Worm (Caenorhabditis elegans) whole organism, L4 larva: ENCODE data around the gene spdl-1.

Source experiments
- F10B5.3 ChIP-seq: sonication (generic microtip); optimal IDR thresholded peaks from 2 replicates; lab custom pipeline; 2016; ENCODE audit warnings: mild to moderate bottlenecking, missing genetic modification characterization, missing compliant biosample characterization
- F26F4.8 ChIP-seq: fragments of 200-800 bp; sonication (Bioruptor generic); conservative IDR thresholded peaks from 2 replicates; pipeline ENCODE4 v1.3.6; 2022; ENCODE audit warnings: missing genetic modification characterization, missing compliant biosample characterization
- F37D6.2 ChIP-seq: sonication (generic microtip); optimal IDR thresholded peaks from 2 replicates; lab custom pipeline; 2016; ENCODE audit warnings: mild to moderate bottlenecking, missing genetic modification characterization, missing compliant biosample characterization
- F44E2.7 ChIP-seq: fragments of 200-800 bp; sonication (Bioruptor generic); IDR thresholded peaks from 2 replicates; pipeline ENCODE4 v2.1.2; 2022; ENCODE audit warnings: missing genetic modification characterization, missing compliant biosample characterization
- F49E8.2 ChIP-seq: sonication (generic microtip); optimal IDR thresholded peaks from 2 replicates; lab custom pipeline; 2016; ENCODE audit warnings: missing compliant biosample characterization, mild to moderate bottlenecking, missing genetic modification characterization, borderline replicate concordance
- T26A8.4 ChIP-seq: fragments of 200-800 bp; sonication (Bioruptor generic); IDR thresholded peaks from 2 replicates; pipeline ENCODE4 v1.3.6; 2022; ENCODE audit warnings: missing genetic modification characterization, missing compliant biosample characterization
- Y105C5A.15 ChIP-seq: fragments of 200-800 bp; sonication (Bioruptor generic); IDR thresholded peaks from 2 replicates; pipeline ENCODE4 v1.3.6; 2022; ENCODE audit warnings: missing genetic modification characterization, missing compliant biosample characterization
- Y75B8A.6 ChIP-seq: fragments of 200-800 bp; sonication (Bioruptor generic); IDR thresholded peaks from 2 replicates; pipeline ENCODE4 v1.3.6; 2022; ENCODE audit warnings: missing genetic modification reagents, missing genetic modification characterization, missing compliant biosample characterization
- ZK546.5 ChIP-seq, 2 experiments: sonication (generic microtip); optimal IDR thresholded peaks; 2 replicates each; lab custom pipeline; 2017; ENCODE audit warnings: missing biosample characterization in 2 of 2, missing genetic modification characterization in 2 of 2
- aha-1 ChIP-seq: fragments of 150-350 bp; peaks from one replicate; lab custom pipeline; 2014; ENCODE audit warnings: missing biosample characterization, missing genetic modification characterization
- aly-2 ChIP-seq: sonication (generic microtip); optimal IDR thresholded peaks from 2 replicates; lab custom pipeline; 2018; ENCODE audit warnings: missing biosample characterization, missing genetic modification characterization
- ama-1 ChIP-seq: fragments of 150-350 bp; optimal IDR thresholded peaks from 2 replicates; lab custom pipeline; 2014; ENCODE audit warnings: inconsistent platforms, mixed read lengths
- arid-1 ChIP-seq: fragments of 200-800 bp; sonication (Bioruptor generic); conservative IDR thresholded peaks from 2 replicates; pipeline ENCODE4 v1.3.6; 2022; ENCODE audit warnings: missing genetic modification reagents, missing genetic modification characterization, missing compliant biosample characterization
- attf-4 ChIP-seq: sonication (generic microtip); optimal IDR thresholded peaks from 3 replicates; lab custom pipeline; 2017; ENCODE audit warnings: missing biosample characterization, missing genetic modification characterization
- ceh-20 ChIP-seq: fragments of 200-800 bp; sonication (Bioruptor generic); IDR thresholded peaks from 2 replicates; pipeline ENCODE4 v1.3.6; 2022; ENCODE audit warnings: missing genetic modification reagents, missing genetic modification characterization, missing compliant biosample characterization
- ceh-32 ChIP-seq: sonication (generic microtip); optimal IDR thresholded peaks from 2 replicates; lab custom pipeline; 2016; ENCODE audit warnings: mild to moderate bottlenecking, missing genetic modification characterization, missing compliant biosample characterization; ENCODE audit not compliant: poor library complexity
- ceh-44 ChIP-seq: fragments of 200-800 bp; sonication (Bioruptor generic); IDR thresholded peaks from 2 replicates; pipeline ENCODE4 v1.3.6; 2022; ENCODE audit warnings: missing genetic modification reagents, missing genetic modification characterization, missing compliant biosample characterization
- ceh-62 ChIP-seq: sonication (generic microtip); optimal IDR thresholded peaks from 2 replicates; lab custom pipeline; 2017; ENCODE audit warnings: missing biosample characterization, missing genetic modification characterization
- ceh-82 ChIP-seq: sonication (generic microtip); optimal IDR thresholded peaks from 2 replicates; lab custom pipeline; 2017; ENCODE audit warnings: missing biosample characterization, missing genetic modification characterization
- ces-1 ChIP-seq: fragments of 150-350 bp; sonication (generic microtip); optimal IDR thresholded peaks from 4 replicates; lab custom pipeline; 2014; ENCODE audit warnings: missing biosample characterization, missing genetic modification reagents, missing genetic modification characterization
- cey-2 ChIP-seq: sonication (generic microtip); optimal IDR thresholded peaks from 3 replicates; lab custom pipeline; 2017; ENCODE audit warnings: missing genetic modification characterization, mild to moderate bottlenecking, missing compliant biosample characterization, antibody characterized with exemption, borderline replicate concordance; ENCODE audit not compliant: insufficient read depth
- ctbp-1 ChIP-seq: fragments of 200-800 bp; sonication (Bioruptor generic); IDR thresholded peaks from 2 replicates; pipeline ENCODE4 v1.3.6; 2022; ENCODE audit warnings: missing genetic modification reagents, missing genetic modification characterization, missing compliant biosample characterization
- daf-12 ChIP-seq: fragments of 150-350 bp; optimal IDR thresholded peaks from 2 replicates; lab custom pipeline; 2014; ENCODE audit warnings: missing biosample characterization, missing genetic modification reagents, missing genetic modification characterization
- daf-19 ChIP-seq: fragments of 200-800 bp; sonication (Bioruptor generic); conservative IDR thresholded peaks from 2 replicates; pipeline ENCODE4 v1.3.6; 2022; ENCODE audit warnings: missing genetic modification characterization, missing compliant biosample characterization
- dmd-6 ChIP-seq: fragments of 200-800 bp; sonication (Bioruptor generic); IDR thresholded peaks from 2 replicates; pipeline ENCODE4 v1.3.6; 2022; ENCODE audit warnings: missing genetic modification reagents, missing genetic modification characterization, missing compliant biosample characterization
- dmd-8 ChIP-seq: fragments of 200-800 bp; sonication (Bioruptor generic); IDR thresholded peaks from 2 replicates; pipeline ENCODE4 v1.3.6; 2022; ENCODE audit warnings: missing genetic modification characterization, missing compliant biosample characterization
- dpl-1 ChIP-seq: fragments of 150-350 bp; optimal IDR thresholded peaks from 2 replicates; lab custom pipeline; 2014; ENCODE audit warnings: missing biosample characterization, missing genetic modification reagents, missing genetic modification characterization
- fkh-10 ChIP-seq: fragments of 150-350 bp; optimal IDR thresholded peaks from 2 replicates; lab custom pipeline; 2014; ENCODE audit warnings: missing biosample characterization, missing genetic modification reagents, missing genetic modification characterization
- hlh-11 ChIP-seq: fragments of 200-800 bp; sonication (Bioruptor generic); optimal IDR thresholded peaks from 2 replicates; lab custom pipeline; 2018; ENCODE audit warnings: mild to moderate bottlenecking, missing genetic modification characterization, missing compliant biosample characterization
- hlh-30 ChIP-seq: sonication (generic microtip); optimal IDR thresholded peaks from 2 replicates; lab custom pipeline; 2017; ENCODE audit warnings: antibody characterized with exemption, mild to moderate bottlenecking, missing genetic modification characterization, missing compliant biosample characterization; ENCODE audit not compliant: insufficient read depth
- lim-7 ChIP-seq: fragments of 200-800 bp; sonication (Bioruptor generic); IDR thresholded peaks from 2 replicates; pipeline ENCODE4 v1.3.6; 2022; ENCODE audit warnings: missing genetic modification characterization, missing compliant biosample characterization
- lin-38 ChIP-seq: fragments of 200-800 bp; sonication (Bioruptor generic); IDR thresholded peaks from 2 replicates; pipeline ENCODE4 v1.3.6; 2022; ENCODE audit warnings: missing genetic modification reagents, missing genetic modification characterization, missing compliant biosample characterization
- mdl-1 ChIP-seq, 2 experiments: fragments of 150-350 bp in 1 of 2; sonication (generic microtip) in 1 of 2; optimal IDR thresholded peaks; 2 replicates each; lab custom pipeline; 2014 to 2017; ENCODE audit warnings: missing biosample characterization in 2 of 2, missing genetic modification characterization in 2 of 2
- mdt-29 ChIP-seq: fragments of 200-800 bp; sonication (Bioruptor generic); IDR thresholded peaks from 2 replicates; pipeline ENCODE4 v1.3.6; 2022; ENCODE audit warnings: missing genetic modification reagents, missing genetic modification characterization, missing compliant biosample characterization
- mes-2 ChIP-seq: sonication (generic microtip); optimal IDR thresholded peaks from 2 replicates; lab custom pipeline; 2016; ENCODE audit warnings: missing genotype, mild to moderate bottlenecking, missing genetic modification characterization, missing compliant biosample characterization; ENCODE audit not compliant: poor library complexity, severe bottlenecking
- nhr-10 ChIP-seq: fragments of 150-350 bp; optimal IDR thresholded peaks from 2 replicates; lab custom pipeline; 2014; ENCODE audit warnings: missing biosample characterization, missing genetic modification characterization
- nhr-102 ChIP-seq: sonication (generic microtip); optimal IDR thresholded peaks from 2 replicates; lab custom pipeline; 2016; ENCODE audit warnings: mild to moderate bottlenecking, missing genetic modification characterization, moderate library complexity, missing compliant biosample characterization
- nhr-25 ChIP-seq: sonication (generic microtip); optimal IDR thresholded peaks from 2 replicates; lab custom pipeline; 2017; ENCODE audit warnings: missing genetic modification characterization, mild to moderate bottlenecking, missing compliant biosample characterization, antibody characterized with exemption, moderate library complexity, borderline replicate concordance; ENCODE audit not compliant: insufficient read depth
- nhr-42 ChIP-seq: fragments of 200-800 bp; sonication (Bioruptor generic); IDR thresholded peaks from 2 replicates; pipeline ENCODE4 v1.3.6; 2022; ENCODE audit warnings: missing genetic modification characterization, missing compliant biosample characterization
- nhr-76 ChIP-seq: fragments of 150-350 bp; optimal IDR thresholded peaks from 2 replicates; lab custom pipeline; 2014; ENCODE audit warnings: missing biosample characterization, missing genetic modification characterization
- pqm-1 ChIP-seq: sonication (generic microtip); optimal IDR thresholded peaks from 2 replicates; lab custom pipeline; 2017; ENCODE audit warnings: missing biosample characterization, missing genetic modification characterization
- saeg-2 ChIP-seq: fragments of 200-800 bp; sonication (Bioruptor generic); IDR thresholded peaks from 2 replicates; pipeline ENCODE4 v1.3.6; 2022; ENCODE audit warnings: missing genetic modification reagents, missing genetic modification characterization, missing compliant biosample characterization
- skn-1 ChIP-seq: fragments of 150-350 bp; optimal IDR thresholded peaks from 2 replicates; lab custom pipeline; 2014; ENCODE audit warnings: missing biosample characterization, missing genetic modification characterization
- snpc-4 ChIP-seq: fragments of 150-350 bp; optimal IDR thresholded peaks from 2 replicates; lab custom pipeline; 2014; ENCODE audit warnings: missing biosample characterization, missing genetic modification characterization
- spr-1 ChIP-seq: sonication (generic microtip); optimal IDR thresholded peaks from 2 replicates; lab custom pipeline; 2016; ENCODE audit warnings: mild to moderate bottlenecking, missing genetic modification characterization, missing compliant biosample characterization
- spr-3 ChIP-seq: fragments of 200-800 bp; sonication (Bioruptor generic); optimal IDR thresholded peaks from 2 replicates; lab custom pipeline; 2018; ENCODE audit warnings: mild to moderate bottlenecking, missing genetic modification characterization, missing compliant biosample characterization
- vab-7 ChIP-seq: fragments of 200-800 bp; sonication (Bioruptor generic); IDR thresholded peaks from 2 replicates; pipeline ENCODE4 v1.3.6; 2022; ENCODE audit warnings: missing genetic modification reagents, missing genetic modification characterization, missing compliant biosample characterization
- zag-1 ChIP-seq: fragments of 150-350 bp; optimal IDR thresholded peaks from 2 replicates; lab custom pipeline; 2014; ENCODE audit warnings: missing biosample characterization, missing genetic modification characterization
- zfp-2 ChIP-seq: sonication (generic microtip); optimal IDR thresholded peaks from 2 replicates; lab custom pipeline; 2016; ENCODE audit warnings: mild to moderate bottlenecking, missing genetic modification characterization, missing compliant biosample characterization
- zfp-3 ChIP-seq: fragments of 200-800 bp; sonication (Bioruptor generic); conservative IDR thresholded peaks from 2 replicates; pipeline ENCODE4 v1.3.6; 2022; ENCODE audit warnings: missing genetic modification reagents, missing genetic modification characterization, missing compliant biosample characterization
- zip-2 ChIP-seq: fragments of 150-350 bp; optimal IDR thresholded peaks from 2 replicates; lab custom pipeline; 2014; ENCODE audit warnings: missing biosample characterization, missing genetic modification characterization
- ztf-11 ChIP-seq: fragments of 150-350 bp; optimal IDR thresholded peaks from 2 replicates; lab custom pipeline; 2014; ENCODE audit warnings: missing biosample characterization, missing genetic modification characterization

The spdl-1 gene

ce11 chrII:7756810-7757209, 24.6 kb upstream of the spdl-1 start (continued):
- TF ChIP-seq F10B5.3 (tag; lab: Kevin White, UChicago) (peak; percentile 17), zip-2 (peak; percentile 59), ZK546.5 (tag; optimal IDR thresholded peaks at IDR 0.05; lab: Kevin White, UChicago) (no peak), dmd-6 (GFP tag; lab: Robert Waterston, UW) (peak; percentile 76), nhr-10 (tag; lab: Kevin White, UChicago) (peak; percentile 24), F44E2.7 (GFP tag; lab: Robert Waterston, UW) (no peak), zfp-2 (tag; lab: Kevin White, UChicago) (no peak), spr-1 (tag; lab: Kevin White, UChicago) (peak; percentile 66), nhr-25 (tag; lab: Kevin White, UChicago) (peak; percentile 60), lim-7 (GFP tag; lab: Robert Waterston, UW) (peak; percentile 68), F26F4.8 (GFP tag; lab: Robert Waterston, UW) (no peak), cey-2 (tag; lab: Kevin White, UChicago) (no peak), nhr-102 (tag; lab: Kevin White, UChicago) (peak; percentile 65), nhr-76 (tag; lab: Kevin White, UChicago) (no peak), ces-1 (GFP tag; lab: Kevin White, UChicago) (no peak), lin-38 (GFP tag; lab: Robert Waterston, UW) (peak; percentile 69; the same call in 1 of the 2 replicates), daf-19 (GFP tag; lab: Robert Waterston, UW) (0 out of 2 replicates have a peak, but pooled peaks have one; percentile 40), mes-2 (tag; lab: Kevin White, UChicago) (peak; percentile 78), vab-7 (peak; percentile 31; the same call in 1 of the 2 replicates), aly-2 (no peak), dpl-1 (GFP tag; lab: Kevin White, UChicago) (peak; percentile 34), ceh-62 (tag; lab: Kevin White, UChicago) (no peak), hlh-11 (peak; percentile 86), attf-4 (tag; lab: Kevin White, UChicago) (no peak), Y105C5A.15 (no peak), mdl-1 (tag; optimal IDR thresholded peaks at IDR 0.05; lab: Kevin White, UChicago) (peak in 1 of 2 experiments; percentile 46), ceh-44 (GFP tag; lab: Robert Waterston, UW) (no peak), zag-1 (tag; lab: Kevin White, UChicago) (no peak), ama-1 (lab: Kevin White, UChicago) (no peak), pqm-1 (no peak), nhr-42 (no peak), F49E8.2 (tag; lab: Kevin White, UChicago) (peak; percentile 11), ztf-11 (tag; lab: Kevin White, UChicago) (no peak), T26A8.4 (GFP tag; lab: Robert Waterston, UW) (peak; percentile 75), hlh-30 (tag; lab: Kevin White, UChicago) (peak; percentile 69), snpc-4 (tag; lab: Kevin White, UChicago) (no peak), mdt-29 (GFP tag; lab: Robert Waterston, UW) (peak; percentile 86), ceh-32 (tag; lab: Kevin White, UChicago) (no peak), saeg-2 (GFP tag; lab: Robert Waterston, UW) (no peak), aha-1 (tag; lab: Kevin White, UChicago) (peak; percentile 79), spr-3 (GFP tag; lab: Kevin White, UChicago) (no peak), daf-12 (tag; lab: Kevin White, UChicago) (no peak), arid-1 (peak; percentile 59), zfp-3 (GFP tag; lab: Robert Waterston, UW) (peak; percentile 62), ceh-20 (GFP tag; lab: Robert Waterston, UW) (no peak), fkh-10 (no peak), Y75B8A.6 (0 out of 2 replicates have a peak, but pooled peaks have one; percentile 14), ceh-82 (tag; lab: Kevin White, UChicago) (no peak), skn-1 (tag; lab: Kevin White, UChicago) (no peak), dmd-8 (no peak), F37D6.2 (tag; lab: Kevin White, UChicago) (no peak), ctbp-1 (GFP tag; lab: Robert Waterston, UW) (peak; percentile 42; the same call in 1 of the 2 replicates)
